Worm (Caenorhabditis elegans) whole organism, L4 larva: ENCODE data around the gene Y7A5A.7.

Experiments
- F10B5.3 ChIP-seq: sonication (generic microtip); optimal IDR thresholded peaks from 2 replicates; lab custom pipeline; 2016; ENCODE audit warnings: mild to moderate bottlenecking, missing genetic modification characterization, missing compliant biosample characterization
- F44E2.7 ChIP-seq: fragments of 200-800 bp; sonication (Bioruptor generic); IDR thresholded peaks from 2 replicates; pipeline ENCODE4 v2.1.2; 2022; ENCODE audit warnings: missing genetic modification characterization, missing compliant biosample characterization
- R02D3.7 ChIP-seq: fragments of 150-350 bp; sonication (generic microtip); optimal IDR thresholded peaks from 3 replicates; lab custom pipeline; 2014; ENCODE audit warnings: missing biosample characterization, missing genetic modification characterization
- T20F7.1 ChIP-seq: fragments of 200-800 bp; sonication (Bioruptor generic); optimal IDR thresholded peaks from 2 replicates; lab custom pipeline; 2018; ENCODE audit warnings: mild to moderate bottlenecking, missing genetic modification characterization, missing compliant biosample characterization
- T26A8.4 ChIP-seq: fragments of 200-800 bp; sonication (Bioruptor generic); IDR thresholded peaks from 2 replicates; pipeline ENCODE4 v1.3.6; 2022; ENCODE audit warnings: missing genetic modification characterization, missing compliant biosample characterization
- Y105C5A.15 ChIP-seq: fragments of 200-800 bp; sonication (Bioruptor generic); IDR thresholded peaks from 2 replicates; pipeline ENCODE4 v1.3.6; 2022; ENCODE audit warnings: missing genetic modification characterization, missing compliant biosample characterization
- Y48G9A.11 ChIP-seq: fragments of 200-800 bp; sonication (Bioruptor generic); IDR thresholded peaks from 2 replicates; pipeline ENCODE4 v1.3.6; 2022; ENCODE audit warnings: missing genetic modification reagents, missing genetic modification characterization, missing compliant biosample characterization
- ZK337.2 ChIP-seq: fragments of 200-800 bp; sonication (Bioruptor generic); IDR thresholded peaks from 2 replicates; pipeline ENCODE4 v1.3.6; 2022; ENCODE audit warnings: missing genetic modification reagents, missing genetic modification characterization, missing compliant biosample characterization
- ZK546.5 ChIP-seq, 2 experiments: sonication (generic microtip); optimal IDR thresholded peaks; 2 replicates each; lab custom pipeline; 2017; ENCODE audit warnings: missing biosample characterization in 2 of 2, missing genetic modification characterization in 2 of 2
- aha-1 ChIP-seq: fragments of 150-350 bp; peaks from one replicate; lab custom pipeline; 2014; ENCODE audit warnings: missing biosample characterization, missing genetic modification characterization
- aly-2 ChIP-seq: sonication (generic microtip); optimal IDR thresholded peaks from 2 replicates; lab custom pipeline; 2018; ENCODE audit warnings: missing biosample characterization, missing genetic modification characterization
- ama-1 ChIP-seq: fragments of 150-350 bp; optimal IDR thresholded peaks from 2 replicates; lab custom pipeline; 2014; ENCODE audit warnings: inconsistent platforms, mixed read lengths
- arid-1 ChIP-seq: fragments of 200-800 bp; sonication (Bioruptor generic); conservative IDR thresholded peaks from 2 replicates; pipeline ENCODE4 v1.3.6; 2022; ENCODE audit warnings: missing genetic modification reagents, missing genetic modification characterization, missing compliant biosample characterization
- attf-4 ChIP-seq: sonication (generic microtip); optimal IDR thresholded peaks from 3 replicates; lab custom pipeline; 2017; ENCODE audit warnings: missing biosample characterization, missing genetic modification characterization
- ceh-32 ChIP-seq: sonication (generic microtip); optimal IDR thresholded peaks from 2 replicates; lab custom pipeline; 2016; ENCODE audit warnings: mild to moderate bottlenecking, missing genetic modification characterization, missing compliant biosample characterization; ENCODE audit not compliant: poor library complexity
- ceh-44 ChIP-seq: fragments of 200-800 bp; sonication (Bioruptor generic); IDR thresholded peaks from 2 replicates; pipeline ENCODE4 v1.3.6; 2022; ENCODE audit warnings: missing genetic modification reagents, missing genetic modification characterization, missing compliant biosample characterization
- ceh-82 ChIP-seq: sonication (generic microtip); optimal IDR thresholded peaks from 2 replicates; lab custom pipeline; 2017; ENCODE audit warnings: missing biosample characterization, missing genetic modification characterization
- cey-2 ChIP-seq: sonication (generic microtip); optimal IDR thresholded peaks from 3 replicates; lab custom pipeline; 2017; ENCODE audit warnings: missing genetic modification characterization, mild to moderate bottlenecking, missing compliant biosample characterization, antibody characterized with exemption, borderline replicate concordance; ENCODE audit not compliant: insufficient read depth
- daf-8 ChIP-seq: fragments of 200-800 bp; sonication (Bioruptor generic); IDR thresholded peaks from 2 replicates; pipeline ENCODE4 v1.3.6; 2022; ENCODE audit warnings: missing genetic modification characterization, missing compliant biosample characterization
- dmd-8 ChIP-seq: fragments of 200-800 bp; sonication (Bioruptor generic); IDR thresholded peaks from 2 replicates; pipeline ENCODE4 v1.3.6; 2022; ENCODE audit warnings: missing genetic modification characterization, missing compliant biosample characterization
- dpl-1 ChIP-seq: fragments of 150-350 bp; optimal IDR thresholded peaks from 2 replicates; lab custom pipeline; 2014; ENCODE audit warnings: missing biosample characterization, missing genetic modification reagents, missing genetic modification characterization
- dve-1 ChIP-seq: sonication (generic microtip); optimal IDR thresholded peaks from 2 replicates; lab custom pipeline; 2017; ENCODE audit warnings: antibody characterized with exemption, mild to moderate bottlenecking, missing genetic modification characterization, missing compliant biosample characterization; ENCODE audit not compliant: insufficient read depth
- gei-8 ChIP-seq: fragments of 200-800 bp; sonication (Bioruptor generic); optimal IDR thresholded peaks from 2 replicates; lab custom pipeline; 2018; ENCODE audit warnings: mild to moderate bottlenecking, missing genetic modification characterization, missing compliant biosample characterization
- hlh-30 ChIP-seq: sonication (generic microtip); optimal IDR thresholded peaks from 2 replicates; lab custom pipeline; 2017; ENCODE audit warnings: antibody characterized with exemption, mild to moderate bottlenecking, missing genetic modification characterization, missing compliant biosample characterization; ENCODE audit not compliant: insufficient read depth
- lim-7 ChIP-seq: fragments of 200-800 bp; sonication (Bioruptor generic); IDR thresholded peaks from 2 replicates; pipeline ENCODE4 v1.3.6; 2022; ENCODE audit warnings: missing genetic modification characterization, missing compliant biosample characterization
- lin-15B ChIP-seq: fragments of 150-350 bp; sonication (generic microtip); optimal IDR thresholded peaks from 3 replicates; lab custom pipeline; 2014; ENCODE audit warnings: missing biosample characterization, missing genetic modification characterization
- lin-39 ChIP-seq: fragments of 150-350 bp; optimal IDR thresholded peaks from 2 replicates; lab custom pipeline; 2014; ENCODE audit warnings: missing biosample characterization, missing genetic modification reagents, missing genetic modification characterization
- mdl-1 ChIP-seq, 2 experiments: fragments of 150-350 bp in 1 of 2; sonication (generic microtip) in 1 of 2; optimal IDR thresholded peaks; 2 replicates each; lab custom pipeline; 2014 to 2017; ENCODE audit warnings: missing biosample characterization in 2 of 2, missing genetic modification characterization in 2 of 2
- mep-1 ChIP-seq: fragments of 150-350 bp; sonication (generic microtip); optimal IDR thresholded peaks from 3 replicates; lab custom pipeline; 2014; ENCODE audit warnings: missing biosample characterization, missing genetic modification characterization
- mxl-3 ChIP-seq: fragments of 200-800 bp; sonication (Bioruptor generic); optimal IDR thresholded peaks from 2 replicates; lab custom pipeline; 2018; ENCODE audit warnings: mild to moderate bottlenecking, missing genetic modification characterization, missing compliant biosample characterization
- nhr-11 ChIP-seq: fragments of 150-350 bp; optimal IDR thresholded peaks from 2 replicates; lab custom pipeline; 2014; ENCODE audit warnings: missing biosample characterization, missing genetic modification characterization
- nhr-111 ChIP-seq: fragments of 200-800 bp; sonication (Bioruptor generic); optimal IDR thresholded peaks from 2 replicates; lab custom pipeline; 2018; ENCODE audit warnings: mild to moderate bottlenecking, missing genetic modification characterization, missing compliant biosample characterization
- nhr-28 ChIP-seq: fragments of 150-350 bp; optimal IDR thresholded peaks from 2 replicates; lab custom pipeline; 2014; ENCODE audit warnings: missing biosample characterization, missing genetic modification characterization
- nhr-48 ChIP-seq: sonication (generic microtip); optimal IDR thresholded peaks from 2 replicates; lab custom pipeline; 2016; ENCODE audit warnings: mild to moderate bottlenecking, missing genetic modification characterization, missing compliant biosample characterization
- nhr-6 ChIP-seq: fragments of 150-350 bp; optimal IDR thresholded peaks from 2 replicates; lab custom pipeline; 2014; ENCODE audit warnings: missing biosample characterization, missing genetic modification characterization
- saeg-2 ChIP-seq: fragments of 200-800 bp; sonication (Bioruptor generic); IDR thresholded peaks from 2 replicates; pipeline ENCODE4 v1.3.6; 2022; ENCODE audit warnings: missing genetic modification reagents, missing genetic modification characterization, missing compliant biosample characterization
- set-16 ChIP-seq: fragments of 200-800 bp; sonication (Bioruptor generic); IDR thresholded peaks from 2 replicates; pipeline ENCODE4 v1.3.6; 2022; ENCODE audit warnings: missing genetic modification reagents, missing genetic modification characterization, missing compliant biosample characterization
- spr-3 ChIP-seq: fragments of 200-800 bp; sonication (Bioruptor generic); optimal IDR thresholded peaks from 2 replicates; lab custom pipeline; 2018; ENCODE audit warnings: mild to moderate bottlenecking, missing genetic modification characterization, missing compliant biosample characterization
- unc-39 ChIP-seq: sonication (generic microtip); optimal IDR thresholded peaks from 2 replicates; lab custom pipeline; 2017; ENCODE audit warnings: missing biosample characterization, missing genetic modification characterization
- unc-62 ChIP-seq, 3 experiments: fragments of 150-350 bp in 1 of 3; sonication (generic microtip); optimal IDR thresholded peaks in 2 of 3; peaks in 1 of 3; 1 replicate in 1 of 3; 2 replicates in 2 of 3; lab custom pipeline; 2014 to 2017; ENCODE audit warnings: missing biosample characterization in 3 of 3, missing genetic modification characterization in 3 of 3, missing genetic modification reagents in 3 of 3, missing genotype in 1 of 3
- vab-7 ChIP-seq: fragments of 200-800 bp; sonication (Bioruptor generic); IDR thresholded peaks from 2 replicates; pipeline ENCODE4 v1.3.6; 2022; ENCODE audit warnings: missing genetic modification reagents, missing genetic modification characterization, missing compliant biosample characterization
- ztf-11 ChIP-seq: fragments of 150-350 bp; optimal IDR thresholded peaks from 2 replicates; lab custom pipeline; 2014; ENCODE audit warnings: missing biosample characterization, missing genetic modification characterization

The Y7A5A.7 gene

DNA sequence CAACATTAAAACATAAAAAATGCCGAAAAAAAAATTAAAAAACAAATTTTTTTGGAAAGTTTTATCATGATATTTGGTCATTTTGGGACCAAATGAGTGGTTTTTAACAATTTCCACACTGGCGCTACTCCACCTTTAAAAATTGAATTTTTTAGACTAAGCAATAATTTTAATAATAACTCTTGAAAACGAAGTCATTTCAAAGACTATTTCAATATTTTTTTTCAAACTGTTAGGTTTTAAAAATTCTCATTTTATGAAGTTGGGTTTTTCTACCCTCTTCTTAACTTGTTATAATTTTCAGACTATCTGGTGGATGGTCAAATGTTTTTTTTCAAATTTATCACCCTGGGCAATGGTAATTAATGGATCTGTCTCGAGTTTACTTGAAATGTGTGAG, 18.2 kb upstream of the Y7A5A.7 start, which contains the start of gene Y7A5A.8:
Gene Y7A5A.8, plus strand, starts transcription at position 301 of the 400 bp plus-strand sequence.
- TF ChIP-seq nhr-6, result no peak
- no peak for TF ChIP-seq Y105C5A.15 (GFP tag; lab: Robert Waterston, UW)
- no peak for TF ChIP-seq daf-8
- TF ChIP-seq gei-8 (GFP tag; lab: Kevin White, UChicago), result no peak
- no peak for TF ChIP-seq nhr-11 (tag; lab: Kevin White, UChicago)
- TF ChIP-seq vab-7, result no peak

DNA sequence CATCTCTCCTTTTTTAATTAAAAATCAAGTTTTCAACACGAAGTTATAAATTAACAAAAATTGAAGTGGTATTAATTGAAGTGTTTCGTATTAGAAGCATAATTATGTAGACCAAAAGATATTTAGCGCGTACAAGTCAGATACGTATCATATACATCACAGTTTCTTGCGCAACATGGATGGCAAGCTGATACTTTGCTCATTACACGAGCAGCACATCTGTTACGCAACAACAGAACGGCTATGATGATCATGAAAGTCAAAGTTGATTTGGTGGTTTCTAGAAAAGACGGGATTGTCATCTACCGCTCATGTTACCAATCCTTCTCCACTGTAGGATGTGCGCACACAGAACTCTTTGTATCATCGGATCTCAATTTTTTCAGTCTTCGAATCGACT, 10.6 kb upstream of the Y7A5A.7 start:
- TF ChIP-seq F10B5.3 (no peak), unc-62 (GFP tag; optimal IDR thresholded peaks at IDR 0.05 in 1 of 2; lab: Kevin White, UChicago) (peak in 1 of 2 experiments; percentile 74), unc-62 (tag; optimal IDR thresholded peaks at IDR 0.05; lab: Kevin White, UChicago) (no peak), lin-15B (no peak), aha-1 (peak; percentile 75), mxl-3 (GFP tag; lab: Kevin White, UChicago) (no peak), ZK546.5 (tag; optimal IDR thresholded peaks at IDR 0.05; lab: Kevin White, UChicago) (no peak), dmd-8 (GFP tag; lab: Robert Waterston, UW) (no peak)

DNA sequence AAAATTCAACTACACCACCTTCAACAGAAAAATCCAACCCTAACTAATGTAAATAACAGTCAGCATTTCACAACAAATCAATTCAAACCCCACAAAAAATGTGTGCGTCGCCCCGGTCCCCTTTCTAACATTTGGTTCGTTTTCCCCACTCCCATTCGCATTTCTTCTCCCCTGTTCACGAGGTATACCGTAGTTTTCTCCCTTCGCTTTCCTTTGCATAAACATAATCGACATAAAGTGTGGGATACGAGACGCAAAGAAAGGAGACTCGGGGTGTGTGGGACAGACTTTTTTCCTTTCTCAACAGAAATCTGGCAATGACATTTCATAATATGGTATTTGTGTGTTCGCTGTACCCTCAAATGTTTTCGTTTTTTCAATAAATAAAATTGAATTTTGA, 7.4 kb upstream of the Y7A5A.7 start:
- TF ChIP-seq lin-39 (tag; lab: Kevin White, UChicago), result no peak

DNA sequence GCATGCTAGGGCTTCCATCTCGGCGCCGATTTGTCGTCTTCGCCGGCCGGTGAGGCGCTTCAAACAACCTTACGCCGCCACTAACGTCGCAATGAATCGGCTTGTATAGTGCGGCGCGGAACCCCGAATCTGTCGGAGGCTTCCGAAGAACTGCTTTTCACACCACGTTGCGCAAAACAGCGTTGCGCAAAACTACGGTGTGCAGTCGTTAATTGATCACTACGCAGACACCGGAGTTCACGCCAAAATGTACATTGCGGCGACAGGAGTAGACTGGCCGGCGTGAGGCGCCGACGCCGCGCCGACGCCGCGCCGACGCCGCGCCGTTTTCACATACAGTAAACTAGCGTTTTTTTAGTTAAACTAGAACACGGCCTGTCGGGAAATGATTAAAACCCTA, 2.1 kb downstream of the Y7A5A.7 start:
- TF ChIP-seq ZK337.2 (GFP tag; lab: Robert Waterston, UW), result no peak
- TF ChIP-seq cey-2 (tag; lab: Kevin White, UChicago), result no peak
- TF ChIP-seq nhr-11 (tag; lab: Kevin White, UChicago), result no peak
- no peak for TF ChIP-seq aly-2 (tag; lab: Kevin White, UChicago)
- no peak for TF ChIP-seq mep-1 (tag; lab: Kevin White, UChicago)
- no peak for TF ChIP-seq ceh-44 (GFP tag; lab: Robert Waterston, UW)
- TF ChIP-seq Y48G9A.11, result 0 out of 2 replicates have a peak, but pooled peaks have one; percentile 30
- no peak for TF ChIP-seq arid-1 (GFP tag; lab: Robert Waterston, UW)
- peak; percentile 58 for TF ChIP-seq set-16 (GFP tag; lab: Robert Waterston, UW)
- no peak for TF ChIP-seq saeg-2 (GFP tag; lab: Robert Waterston, UW)
- TF ChIP-seq, all 104 proteins: peak for 2

DNA sequence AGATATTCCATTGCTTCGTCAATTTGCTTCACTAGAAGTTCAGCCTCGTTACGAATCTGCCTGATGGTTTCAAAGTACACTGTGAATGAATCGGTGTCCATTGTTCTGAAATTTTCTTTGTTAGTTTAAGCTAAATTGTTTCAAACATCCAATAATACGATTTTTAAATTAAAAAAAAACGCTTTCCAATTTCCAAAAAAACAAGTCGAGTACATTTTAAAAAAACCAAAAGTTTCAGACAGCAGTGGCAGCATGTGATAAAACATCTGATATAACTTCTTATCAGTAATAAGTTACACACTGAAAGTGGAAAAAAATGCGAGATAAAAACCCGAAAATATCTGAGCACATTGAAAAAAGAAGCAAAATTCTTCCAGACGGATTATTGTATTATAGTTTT, 4.4 kb downstream of the Y7A5A.7 start, which contains the start of gene Y7A5A.6:
Gene Y7A5A.6, minus strand, starts transcription at position 101 of the 400 bp plus-strand sequence.
- TF ChIP-seq hlh-30 (tag; lab: Kevin White, UChicago), result peak; percentile 30
- TF ChIP-seq T20F7.1 (GFP tag; lab: Kevin White, UChicago), result no peak

DNA sequence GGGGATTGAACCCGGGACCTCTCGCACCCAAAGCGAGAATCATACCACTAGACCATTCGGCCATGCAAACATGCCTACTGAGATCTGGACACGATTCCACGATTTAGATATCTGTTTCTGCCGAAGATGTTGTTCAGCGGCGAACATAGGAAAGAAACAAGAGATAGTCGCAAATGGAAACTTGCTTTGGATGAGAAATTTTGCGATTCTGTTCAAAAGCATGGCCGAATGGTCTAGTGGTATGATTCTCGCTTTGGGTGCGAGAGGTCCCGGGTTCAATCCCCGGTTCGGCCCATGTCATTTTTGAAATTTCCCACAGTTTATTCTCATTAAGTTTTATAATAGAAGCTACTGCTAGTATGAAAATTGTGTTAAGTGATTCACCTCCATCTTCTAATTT, 7.3 kb downstream of the Y7A5A.7 start:
- TF ChIP-seq lim-7 (GFP tag; lab: Robert Waterston, UW) (0 out of 2 replicates have a peak, but pooled peaks have one; percentile 56), T26A8.4 (GFP tag; lab: Robert Waterston, UW) (peak; percentile 67; the same call in 1 of the 2 replicates), nhr-28 (no peak), F44E2.7 (GFP tag; lab: Robert Waterston, UW) (no peak), dmd-8 (GFP tag; lab: Robert Waterston, UW) (no peak), unc-39 (tag; lab: Kevin White, UChicago) (no peak), dpl-1 (GFP tag; lab: Kevin White, UChicago) (no peak), ZK546.5 (tag; optimal IDR thresholded peaks at IDR 0.05; lab: Kevin White, UChicago) (no peak), Y48G9A.11 (0 out of 2 replicates have a peak, but pooled peaks have one; percentile 26), ceh-82 (tag; lab: Kevin White, UChicago) (no peak), nhr-48 (peak; percentile 15), ceh-32 (tag; lab: Kevin White, UChicago) (no peak), ceh-44 (GFP tag; lab: Robert Waterston, UW) (no peak), ztf-11 (tag; lab: Kevin White, UChicago) (no peak), spr-3 (GFP tag; lab: Kevin White, UChicago) (peak; percentile 21), R02D3.7 (tag; lab: Kevin White, UChicago) (no peak), dve-1 (tag; lab: Kevin White, UChicago) (no peak), ama-1 (no peak), nhr-111 (GFP tag; lab: Kevin White, UChicago) (no peak), mdl-1 (tag; optimal IDR thresholded peaks at IDR 0.05; lab: Kevin White, UChicago) (no peak), hlh-30 (tag; lab: Kevin White, UChicago) (peak; percentile 14), attf-4 (no peak)
